Fruit fly (Drosophila melanogaster) whole organism, adult: Measurements from ENCODE around the gene CG32102.

Experiments
- CG11617 ChIP-seq: fragments of 200-800 bp; sonication (Bioruptor generic); optimal IDR thresholded peaks from 2 replicates; lab custom pipeline; 2017; ENCODE audit warnings: mild to moderate bottlenecking, missing biosample characterization, missing genetic modification reagents, missing genetic modification characterization
- CG12768 ChIP-seq: fragments of 200-800 bp; sonication (Bioruptor generic); optimal IDR thresholded peaks from 2 replicates; lab custom pipeline; 2017; ENCODE audit warnings: missing biosample characterization, missing genetic modification characterization, mild to moderate bottlenecking, moderate library complexity, missing genetic modification reagents
- CG14711 ChIP-seq: fragments of 200-800 bp; sonication (Bioruptor generic); optimal IDR thresholded peaks from 2 replicates; lab custom pipeline; 2018; ENCODE audit warnings: missing biosample characterization, mild to moderate bottlenecking, missing genetic modification characterization, moderate library complexity
- CG1620 ChIP-seq: fragments of 200-800 bp; sonication (Bioruptor generic); optimal IDR thresholded peaks from 2 replicates; lab custom pipeline; 2016; ENCODE audit warnings: missing biosample characterization, missing genetic modification characterization
- CG33017 ChIP-seq: fragments of 200-800 bp; sonication (Bioruptor generic); optimal IDR thresholded peaks from 2 replicates; lab custom pipeline; 2018; ENCODE audit warnings: missing biosample characterization, mild to moderate bottlenecking, missing genetic modification characterization, moderate library complexity
- CG5204 ChIP-seq: fragments of 200-800 bp; sonication (Bioruptor generic); optimal IDR thresholded peaks from 2 replicates; lab custom pipeline; 2016; ENCODE audit warnings: missing biosample characterization, missing genetic modification characterization
- CG7045 ChIP-seq: fragments of 200-800 bp; sonication (Bioruptor generic); optimal IDR thresholded peaks from 2 replicates; lab custom pipeline; 2017; ENCODE audit warnings: missing biosample characterization, mild to moderate bottlenecking, missing genetic modification characterization
- CG7101 ChIP-seq: fragments of 200-800 bp; sonication (Bioruptor generic); optimal IDR thresholded peaks from 2 replicates; lab custom pipeline; 2018; ENCODE audit warnings: missing biosample characterization, mild to moderate bottlenecking, missing genetic modification characterization, moderate library complexity
- Clk ChIP-seq: fragments of 200-800 bp; sonication (Bioruptor generic); optimal IDR thresholded peaks from 2 replicates; lab custom pipeline; 2017; ENCODE audit warnings: missing biosample characterization, missing genetic modification characterization
- Crg-1 ChIP-seq: fragments of 200-800 bp; sonication (Bioruptor generic); optimal IDR thresholded peaks from 2 replicates; lab custom pipeline; 2016; ENCODE audit warnings: missing biosample characterization, missing genetic modification characterization
- Hr96 ChIP-seq: fragments of 200-800 bp; sonication (Bioruptor generic); optimal IDR thresholded peaks from 2 replicates; lab custom pipeline; 2016; ENCODE audit warnings: missing biosample characterization, missing genetic modification characterization
- Mnt ChIP-seq: fragments of 200-800 bp; sonication (Bioruptor generic); optimal IDR thresholded peaks from 2 replicates; lab custom pipeline; 2016; ENCODE audit warnings: missing biosample characterization, mild to moderate bottlenecking, missing genetic modification characterization
- bab1 ChIP-seq: fragments of 200-800 bp; sonication (Bioruptor generic); optimal IDR thresholded peaks from 3 replicates; lab custom pipeline; 2019; ENCODE audit warnings: missing biosample characterization, mild to moderate bottlenecking, missing genetic modification characterization, moderate library complexity
- cic ChIP-seq: fragments of 200-800 bp; sonication (Bioruptor generic); optimal IDR thresholded peaks from 2 replicates; lab custom pipeline; 2017; ENCODE audit warnings: missing biosample characterization, mild to moderate bottlenecking, missing genetic modification characterization, moderate library complexity
- cnc ChIP-seq, 2 experiments: fragments of >200 bp; optimal IDR thresholded peaks; 2 replicates each; lab custom pipeline; 2017
- kay ChIP-seq: fragments of 200-800 bp; sonication (Bioruptor generic); peaks from one replicate; lab custom pipeline; 2016; ENCODE audit warnings: missing biosample characterization, missing genetic modification characterization, borderline replicate concordance
- ovo ChIP-seq: fragments of 200-800 bp; sonication (Bioruptor generic); optimal IDR thresholded peaks from 2 replicates; lab custom pipeline; 2016; ENCODE audit warnings: missing biosample characterization, missing genetic modification characterization
- pad ChIP-seq: fragments of 200-800 bp; sonication (Bioruptor generic); optimal IDR thresholded peaks from 3 replicates; lab custom pipeline; 2017; ENCODE audit warnings: missing biosample characterization, missing genetic modification characterization, mild to moderate bottlenecking, moderate library complexity, missing genetic modification reagents
- tj ChIP-seq: fragments of 200-800 bp; sonication (Bioruptor generic); optimal IDR thresholded peaks from 3 replicates; lab custom pipeline; 2017; ENCODE audit warnings: missing biosample characterization, mild to moderate bottlenecking, missing genetic modification characterization, moderate library complexity
- toe ChIP-seq: fragments of 200-800 bp; sonication (Bioruptor generic); optimal IDR thresholded peaks from 2 replicates; lab custom pipeline; 2016; ENCODE audit warnings: missing biosample characterization, missing genetic modification characterization

CG32102 gene

DNA sequence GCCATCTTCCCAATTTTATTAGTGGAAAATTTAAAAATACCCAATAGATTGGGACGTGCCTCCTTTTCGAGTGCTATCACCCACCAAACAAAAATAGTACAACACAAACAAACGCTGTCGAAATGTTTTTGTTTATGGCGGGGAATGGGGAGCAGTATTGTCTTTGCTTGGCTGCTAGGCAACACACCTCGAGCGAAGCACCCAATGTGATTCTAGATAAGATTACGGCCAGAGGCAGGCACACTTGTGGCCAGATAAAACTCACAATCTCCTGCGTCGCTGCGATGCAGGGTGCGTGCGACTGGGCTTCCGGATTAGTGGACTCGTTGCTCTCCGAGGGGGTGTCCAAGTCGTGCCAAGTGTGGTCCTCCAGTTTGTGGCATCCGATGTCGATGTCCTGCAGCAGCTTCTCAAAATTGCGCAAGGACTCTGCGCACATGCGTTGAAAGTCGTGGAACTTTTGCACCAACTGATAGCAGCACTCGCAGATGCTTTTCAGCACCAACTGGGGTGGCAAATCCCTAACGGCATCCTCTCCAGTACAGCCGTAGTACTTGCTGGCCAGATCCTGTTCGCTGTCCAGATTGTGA, 37.5 kb upstream of the CG32102 start:
- TF ChIP-seq Mnt = peak; percentile 6
- no peak for TF ChIP-seq pad
- no peak for TF ChIP-seq cic
- no peak for TF ChIP-seq Clk (GFP tag; lab: Kevin White, UChicago)
- TF ChIP-seq toe (GFP tag; lab: Kevin White, UChicago) = no peak
- TF ChIP-seq CG5204 (GFP tag; lab: Kevin White, UChicago) = no peak

DNA sequence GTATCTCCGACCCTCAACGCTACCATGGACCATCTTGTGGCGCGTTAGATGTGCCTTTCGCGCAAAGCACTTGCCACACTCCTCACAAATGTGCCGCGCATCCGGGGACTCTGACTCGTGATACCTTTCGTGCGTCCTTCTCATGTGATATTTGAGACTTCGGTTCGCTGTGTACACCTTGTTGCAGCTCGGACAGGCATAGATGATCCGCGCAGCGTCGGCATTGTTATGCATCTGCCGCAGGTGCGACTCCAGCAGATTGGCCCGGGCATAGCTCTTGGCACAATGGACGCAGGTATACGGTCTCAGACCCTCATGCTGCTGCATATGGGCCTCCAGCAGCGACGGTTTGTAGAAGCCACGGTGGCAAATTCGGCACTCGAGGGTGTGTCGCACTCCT, 36.4 kb upstream of the CG32102 start:
- no peak for TF ChIP-seq ovo (GFP tag; lab: Kevin White, UChicago)
- no peak for TF ChIP-seq CG1620 (GFP tag; lab: Kevin White, UChicago)
- TF ChIP-seq cnc (optimal IDR thresholded peaks at IDR 0.05; lab: Kevin White, UChicago) = no peak
- no peak for TF ChIP-seq CG5204 (GFP tag; lab: Kevin White, UChicago)
- TF ChIP-seq tj (GFP tag; lab: Kevin White, UChicago) = no peak
- no peak for TF ChIP-seq toe (GFP tag; lab: Kevin White, UChicago)
- no peak for TF ChIP-seq CG33017 (tag; lab: Kevin White, UChicago)
- TF ChIP-seq CG12768 (GFP tag; lab: Kevin White, UChicago) = no peak
- TF ChIP-seq Mnt = no peak
- no peak for TF ChIP-seq CG7101 (tag; lab: Kevin White, UChicago)

DNA sequence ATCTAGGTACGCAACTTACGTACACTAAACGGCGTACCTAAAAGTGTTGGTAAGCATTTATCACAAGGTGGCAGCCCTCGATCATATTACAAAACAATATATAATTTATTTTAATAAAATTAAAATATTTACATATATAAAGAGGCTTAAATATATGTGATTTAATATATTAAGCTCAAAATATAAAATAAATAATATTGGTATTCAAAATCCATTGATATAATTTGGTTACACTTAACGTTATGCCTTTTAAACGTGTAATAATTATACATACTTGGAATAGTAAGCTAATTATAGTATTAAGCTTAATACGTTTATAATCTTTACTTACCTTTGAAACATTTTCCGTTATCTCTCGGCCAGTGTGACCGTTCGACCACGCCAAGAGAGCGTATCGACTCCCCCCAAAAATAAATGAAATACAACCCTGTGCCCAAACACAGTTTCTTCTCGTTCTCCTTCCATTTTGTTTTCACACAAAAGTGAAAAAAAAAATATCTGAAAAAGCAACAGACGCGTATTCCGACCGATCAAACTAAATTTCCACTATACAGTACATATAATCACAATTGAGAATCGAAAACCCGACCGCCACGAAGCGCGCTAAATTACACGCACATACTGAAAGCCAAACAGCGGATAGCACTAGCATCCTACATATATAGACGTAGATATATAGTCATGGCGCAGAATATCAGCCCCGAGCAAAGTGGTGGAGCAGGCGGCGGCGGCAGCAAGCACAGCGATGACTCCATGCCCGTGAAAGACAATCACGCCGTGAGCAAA, 34.5 kb upstream of the CG32102 start, which contains the start of the genes CG10646 and vih:
CG10646 (minus strand) TSS at position 30 of the 786 bp plus-strand sequence.
vih (plus strand) TSS at position 428 of the 786 bp plus-strand sequence.
- TF ChIP-seq ovo (GFP tag; lab: Kevin White, UChicago) (peak; percentile 77), cnc (optimal IDR thresholded peaks at IDR 0.05; lab: Kevin White, UChicago) (no peak), CG7045 (GFP tag; lab: Kevin White, UChicago) (peak; percentile 10), Crg-1 (GFP tag; lab: Kevin White, UChicago) (peak; percentile 12), CG5204 (GFP tag; lab: Kevin White, UChicago) (no peak), tj (GFP tag; lab: Kevin White, UChicago) (peak; percentile 13), bab1 (GFP tag; lab: Kevin White, UChicago) (peak; percentile 19), CG7101 (tag; lab: Kevin White, UChicago) (peak; percentile 67), CG1620 (GFP tag; lab: Kevin White, UChicago) (peak; percentile 8), CG14711 (tag; lab: Kevin White, UChicago) (peak; percentile 74), CG12768 (GFP tag; lab: Kevin White, UChicago) (peak; percentile 29), kay (GFP tag; lab: Kevin White, UChicago) (no peak), Hr96 (GFP tag; lab: Kevin White, UChicago) (no peak), CG33017 (tag; lab: Kevin White, UChicago) (peak; percentile 21), CG11617 (peak; percentile 58), Mnt (peak; percentile 42), pad (peak; percentile 61), cic (no peak)

DNA sequence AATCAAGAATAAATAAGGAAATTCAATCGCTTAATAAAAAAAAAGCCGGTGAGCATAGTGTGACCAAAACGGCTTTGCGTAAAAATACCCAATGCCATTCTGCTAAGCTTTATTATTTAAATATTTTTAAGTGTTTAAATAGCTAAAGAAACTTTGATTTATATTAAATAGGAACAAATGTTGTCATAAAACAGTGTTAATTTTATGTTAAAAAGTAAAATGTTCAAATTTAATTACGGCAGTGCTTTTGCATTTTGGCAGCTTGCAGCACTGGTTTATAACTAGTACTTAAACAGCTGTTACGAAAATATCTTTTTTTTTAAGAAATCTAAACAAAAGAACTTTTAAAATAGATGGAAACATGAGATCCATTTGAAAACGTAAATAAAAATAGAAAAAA, 31.7 kb upstream of the CG32102 start, which contains the start of the genes CG10638 and CG10681:
CG10638 (minus strand) TSS at position 63 of the 400 bp plus-strand sequence.
CG10681 (plus strand) TSS at position 265 of the 400 bp plus-strand sequence.
- TF ChIP-seq CG12768 (GFP tag; lab: Kevin White, UChicago) = peak; percentile 38
- no peak for TF ChIP-seq Hr96 (GFP tag; lab: Kevin White, UChicago)
- no peak for TF ChIP-seq Clk (GFP tag; lab: Kevin White, UChicago)
- peak; percentile 55 for TF ChIP-seq bab1 (GFP tag; lab: Kevin White, UChicago)
- TF ChIP-seq CG11617 = peak; percentile 57
- TF ChIP-seq tj (GFP tag; lab: Kevin White, UChicago) = peak; percentile 9
- TF ChIP-seq cic = no peak
- no peak for TF ChIP-seq ovo (GFP tag; lab: Kevin White, UChicago)
- TF ChIP-seq CG7101 (tag; lab: Kevin White, UChicago) = peak; percentile 71
- TF ChIP-seq Mnt = peak; percentile 58
- TF ChIP-seq CG14711 (tag; lab: Kevin White, UChicago) = peak; percentile 73
- peak; percentile 95 for TF ChIP-seq kay (GFP tag; lab: Kevin White, UChicago)
- TF ChIP-seq Crg-1 (GFP tag; lab: Kevin White, UChicago) = peak; percentile 73
- TF ChIP-seq CG1620 (GFP tag; lab: Kevin White, UChicago) = peak; percentile 66
- TF ChIP-seq CG7045 (GFP tag; lab: Kevin White, UChicago) = peak; percentile 44
- TF ChIP-seq CG5204 (GFP tag; lab: Kevin White, UChicago) = no peak
- TF ChIP-seq cnc (optimal IDR thresholded peaks at IDR 0.05; lab: Kevin White, UChicago) = no peak
- peak; percentile 44 for TF ChIP-seq CG33017 (tag; lab: Kevin White, UChicago)
- TF ChIP-seq toe (GFP tag; lab: Kevin White, UChicago) = no peak
- TF ChIP-seq pad = peak; percentile 54

DNA sequence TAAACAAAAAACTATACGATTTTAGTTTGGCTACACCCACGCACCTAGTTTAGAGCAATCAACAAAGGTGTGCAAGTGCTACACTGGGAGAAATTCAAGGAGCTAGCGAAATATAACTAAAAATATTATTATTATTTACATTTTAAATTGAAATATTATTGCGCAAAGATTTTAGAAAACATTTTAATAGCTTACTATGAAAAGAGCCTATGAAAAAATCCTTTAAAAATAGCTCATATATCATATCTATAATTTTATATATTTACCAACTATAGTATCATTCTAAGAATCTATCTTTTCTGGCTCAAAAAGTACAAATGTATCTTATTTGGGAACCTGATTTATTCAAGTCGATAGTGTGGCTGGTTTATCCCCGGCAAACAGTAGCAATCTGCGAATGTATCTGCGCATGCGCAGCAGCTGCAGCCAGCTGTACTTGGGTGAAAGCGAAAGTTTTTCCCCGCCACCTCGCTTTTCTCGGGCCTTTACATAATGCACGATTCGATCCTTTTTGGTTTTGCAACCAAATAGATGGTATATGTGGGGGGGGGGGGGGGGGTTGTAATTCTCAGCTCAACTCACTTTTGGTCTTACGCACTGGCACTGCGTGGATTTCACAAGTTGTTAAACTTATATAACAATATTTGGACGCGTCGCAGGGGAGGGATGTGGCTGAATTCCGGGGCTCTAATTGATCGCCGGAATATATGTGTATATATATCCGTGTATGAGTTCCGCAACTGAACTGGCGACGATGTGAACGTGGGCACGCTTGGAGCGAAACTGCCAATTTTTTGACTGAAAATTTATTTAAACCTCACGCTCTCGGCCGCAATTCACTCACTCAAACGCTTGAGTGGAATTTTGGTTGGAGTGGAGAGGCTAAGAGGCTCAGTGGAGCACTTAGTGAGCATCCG, 27.1 kb upstream of the CG32102 start, which contains the start of gene CG10657:
CG10657 (minus strand) TSS at position 789 of the 917 bp plus-strand sequence.
- TF ChIP-seq Mnt = no peak
- TF ChIP-seq kay (GFP tag; lab: Kevin White, UChicago) = peak; percentile 25
